Worm (Caenorhabditis elegans) whole organism, L1 larva: ENCODE data around the gene asp-19.

Experiments used
- C04F5.9 ChIP-seq: sonication (generic microtip); optimal IDR thresholded peaks from 2 replicates; lab custom pipeline; 2016; ENCODE audit warnings: missing genetic modification characterization, missing compliant biosample characterization
- C16A3.4 ChIP-seq: fragments of 150-350 bp; optimal IDR thresholded peaks from 2 replicates; lab custom pipeline; 2014; ENCODE audit warnings: missing biosample characterization, missing genetic modification characterization
- C34B4.2 ChIP-seq: sonication (generic microtip); optimal IDR thresholded peaks from 2 replicates; lab custom pipeline; 2017; ENCODE audit warnings: mild to moderate bottlenecking, missing genetic modification characterization, missing compliant biosample characterization
- Y116A8C.19 ChIP-seq: sonication (generic microtip); optimal IDR thresholded peaks from 2 replicates; lab custom pipeline; 2016; ENCODE audit warnings: missing compliant biosample characterization, missing genetic modification characterization, borderline replicate concordance
- aha-1 ChIP-seq: fragments of 150-350 bp; optimal IDR thresholded peaks from 2 replicates; lab custom pipeline; 2014; ENCODE audit warnings: missing biosample characterization, missing genetic modification characterization
- aly-2 ChIP-seq: fragments of 150-350 bp; optimal IDR thresholded peaks from 2 replicates; lab custom pipeline; 2014; ENCODE audit warnings: missing biosample characterization, missing genetic modification characterization
- ceh-8 ChIP-seq: fragments of 200-800 bp; sonication (Bioruptor generic); optimal IDR thresholded peaks from 2 replicates; lab custom pipeline; 2018; ENCODE audit warnings: mild to moderate bottlenecking, missing genetic modification characterization, moderate library complexity, missing compliant biosample characterization
- ceh-82 ChIP-seq, 3 experiments: fragments of 150-350 bp in 1 of 3; sonication (generic microtip) in 2 of 3; optimal IDR thresholded peaks; 2 replicates each; lab custom pipeline; 2014 to 2017; ENCODE audit warnings: missing biosample characterization in 3 of 3, missing genetic modification characterization in 3 of 3
- ces-1 ChIP-seq: fragments of 150-350 bp; optimal IDR thresholded peaks from 2 replicates; lab custom pipeline; 2014; ENCODE audit warnings: missing biosample characterization, missing genetic modification reagents, missing genetic modification characterization
- efl-1 ChIP-seq, 4 experiments: fragments of 150-350 bp; optimal IDR thresholded peaks in 3 of 4; peaks in 1 of 4; 1 replicate in 1 of 4; 2 replicates in 3 of 4; lab custom pipeline; 2014; ENCODE audit warnings: missing biosample characterization in 2 of 4, missing genetic modification characterization in 2 of 4, missing genetic modification reagents in 2 of 4
- efl-3 ChIP-seq: fragments of 200-800 bp; sonication (Bioruptor generic); optimal IDR thresholded peaks from 2 replicates; lab custom pipeline; 2018; ENCODE audit warnings: mild to moderate bottlenecking, missing genetic modification characterization, missing compliant biosample characterization
- egl-27 ChIP-seq, 2 experiments: fragments of 150-350 bp in 1 of 2; sonication (generic microtip); optimal IDR thresholded peaks; 3 replicates each; lab custom pipeline; 2017 to 2018; ENCODE audit warnings: missing biosample characterization in 2 of 2, missing genetic modification characterization in 2 of 2, missing genetic modification reagents in 2 of 2
- elt-3 ChIP-seq, 6 experiments: fragments of 150-350 bp in 1 of 6; sonication (generic microtip); optimal IDR thresholded peaks; 2 replicates each; lab custom pipeline; 2017 to 2018; ENCODE audit warnings: missing biosample characterization in 6 of 6, missing genetic modification characterization in 6 of 6, inconsistent platforms in 1 of 6
- fkh-10 ChIP-seq: sonication (generic microtip); optimal IDR thresholded peaks from 2 replicates; lab custom pipeline; 2017; ENCODE audit warnings: missing biosample characterization, missing genetic modification reagents, missing genetic modification characterization
- fkh-8 ChIP-seq: sonication (generic microtip); optimal IDR thresholded peaks from 2 replicates; lab custom pipeline; 2016; ENCODE audit warnings: mild to moderate bottlenecking, missing genetic modification characterization, missing compliant biosample characterization
- lir-3 ChIP-seq: sonication (generic microtip); optimal IDR thresholded peaks from 2 replicates; lab custom pipeline; 2016; ENCODE audit warnings: mild to moderate bottlenecking, missing genetic modification characterization, moderate library complexity, missing compliant biosample characterization; ENCODE audit not compliant: poor library complexity
- lsy-2 ChIP-seq, 2 experiments: fragments of 150-350 bp; optimal IDR thresholded peaks; 2 replicates each; lab custom pipeline; 2014; ENCODE audit warnings: missing biosample characterization in 2 of 2, missing genetic modification characterization in 2 of 2
- mab-9 ChIP-seq: fragments of 200-800 bp; sonication (Bioruptor generic); IDR thresholded peaks from 2 replicates; pipeline ENCODE4 v1.3.6; 2022; ENCODE audit warnings: missing genetic modification reagents, missing genetic modification characterization, missing compliant biosample characterization
- mef-2 ChIP-seq: fragments of 150-350 bp; optimal IDR thresholded peaks from 2 replicates; lab custom pipeline; 2014; ENCODE audit warnings: missing biosample characterization, missing genetic modification characterization
- mep-1 ChIP-seq: fragments of 150-350 bp; optimal IDR thresholded peaks from 2 replicates; lab custom pipeline; 2014; ENCODE audit warnings: missing biosample characterization, missing genetic modification characterization
- nhr-11 ChIP-seq: fragments of 150-350 bp; optimal IDR thresholded peaks from 2 replicates; lab custom pipeline; 2014; ENCODE audit warnings: missing biosample characterization, missing genetic modification characterization
- nhr-12 ChIP-seq: sonication (generic microtip); optimal IDR thresholded peaks from 2 replicates; lab custom pipeline; 2017; ENCODE audit warnings: missing biosample characterization, missing genetic modification characterization
- nhr-19 ChIP-seq: fragments of 200-800 bp; sonication (Bioruptor generic); conservative IDR thresholded peaks from 2 replicates; pipeline ENCODE4 v1.3.6; 2022; ENCODE audit warnings: missing genetic modification characterization, missing compliant biosample characterization
- nhr-20 ChIP-seq: sonication (generic microtip); optimal IDR thresholded peaks from 2 replicates; lab custom pipeline; 2016; ENCODE audit warnings: mild to moderate bottlenecking, missing genetic modification characterization, missing compliant biosample characterization
- nhr-237 ChIP-seq: fragments of 150-350 bp; optimal IDR thresholded peaks from 2 replicates; lab custom pipeline; 2014; ENCODE audit warnings: missing biosample characterization, missing genetic modification characterization
- nhr-28 ChIP-seq: fragments of 150-350 bp; optimal IDR thresholded peaks from 2 replicates; lab custom pipeline; 2014; ENCODE audit warnings: missing biosample characterization, missing genetic modification characterization
- nhr-47 ChIP-seq: sonication (generic microtip); optimal IDR thresholded peaks from 2 replicates; lab custom pipeline; 2016; ENCODE audit warnings: mild to moderate bottlenecking, missing genetic modification characterization, moderate library complexity, missing compliant biosample characterization
- nhr-76 ChIP-seq: sonication (generic microtip); optimal IDR thresholded peaks from 2 replicates; lab custom pipeline; 2017; ENCODE audit warnings: missing biosample characterization, missing genetic modification characterization
- nhr-90 ChIP-seq: sonication (generic microtip); optimal IDR thresholded peaks from 2 replicates; lab custom pipeline; 2016; ENCODE audit warnings: mild to moderate bottlenecking, missing genetic modification characterization, missing compliant biosample characterization; ENCODE audit not compliant: poor library complexity
- pag-3 ChIP-seq: sonication (generic microtip); optimal IDR thresholded peaks from 2 replicates; lab custom pipeline; 2017; ENCODE audit warnings: missing genetic modification characterization, mild to moderate bottlenecking, missing compliant biosample characterization, antibody characterized with exemption, borderline replicate concordance; ENCODE audit not compliant: insufficient read depth
- pax-3 ChIP-seq: fragments of 200-800 bp; sonication (Bioruptor generic); optimal IDR thresholded peaks from 2 replicates; lab custom pipeline; 2018; ENCODE audit warnings: mild to moderate bottlenecking, missing genetic modification characterization, moderate library complexity, missing compliant biosample characterization
- rnt-1 ChIP-seq: sonication (generic microtip); optimal IDR thresholded peaks from 2 replicates; lab custom pipeline; 2016; ENCODE audit warnings: mild to moderate bottlenecking, missing genetic modification characterization, moderate library complexity, missing compliant biosample characterization
- snpc-4 ChIP-seq: fragments of 150-350 bp; optimal IDR thresholded peaks from 2 replicates; lab custom pipeline; 2014; ENCODE audit warnings: missing biosample characterization, missing genetic modification characterization
- sptf-1 ChIP-seq: fragments of 150-350 bp; optimal IDR thresholded peaks from 2 replicates; lab custom pipeline; 2014; ENCODE audit warnings: missing biosample characterization, missing genetic modification characterization
- vab-15 ChIP-seq: sonication (generic microtip); optimal IDR thresholded peaks from 2 replicates; lab custom pipeline; 2017; ENCODE audit warnings: missing genotype, mild to moderate bottlenecking, missing genetic modification characterization, missing compliant biosample characterization
- zag-1 ChIP-seq: fragments of 150-350 bp; optimal IDR thresholded peaks from 2 replicates; lab custom pipeline; 2014; ENCODE audit warnings: missing biosample characterization, missing genetic modification characterization
- zip-4 ChIP-seq: fragments of 200-800 bp; sonication (Bioruptor generic); optimal IDR thresholded peaks from 2 replicates; lab custom pipeline; 2018; ENCODE audit warnings: mild to moderate bottlenecking, missing genetic modification characterization, moderate library complexity, missing compliant biosample characterization
- ztf-11 ChIP-seq, 2 experiments: sonication (generic microtip); optimal IDR thresholded peaks; 2 replicates each; lab custom pipeline; 2016 to 2017; ENCODE audit warnings: missing genetic modification characterization in 2 of 2, missing biosample characterization in 1 of 2, missing compliant biosample characterization in 1 of 2

asp-19 gene

ce11 chrV:18742108-18742507 lies 12.9 kb upstream of the asp-19 start, which contains the start of gene clec-250:
Gene clec-250, minus strand, starts transcription at chrV:18742208.
- TF ChIP-seq aha-1 (tag; lab: Kevin White, UChicago) (no peak), nhr-19 (GFP tag; lab: Robert Waterston, UW) (no peak), Y116A8C.19 (tag; lab: Kevin White, UChicago) (no peak), nhr-47 (tag; lab: Kevin White, UChicago) (no peak), zag-1 (no peak), vab-15 (tag; lab: Kevin White, UChicago) (no peak), snpc-4 (tag; lab: Kevin White, UChicago) (no peak), ceh-82 (tag; optimal IDR thresholded peaks at IDR 0.05; lab: Kevin White, UChicago) (no peak)

ce11 chrV:18737646-18738045 lies 8.5 kb upstream of the asp-19 start:
- TF ChIP-seq C16A3.4 (tag; lab: Kevin White, UChicago) (no peak), nhr-76 (tag; lab: Kevin White, UChicago) (no peak), ztf-11 (tag; optimal IDR thresholded peaks at IDR 0.05; lab: Kevin White, UChicago) (no peak), ceh-8 (GFP tag; lab: Kevin White, UChicago) (no peak), zag-1 (no peak), ces-1 (GFP tag; lab: Kevin White, UChicago) (no peak), sptf-1 (no peak), nhr-20 (tag; lab: Kevin White, UChicago) (no peak), efl-1 (optimal IDR thresholded peaks at IDR 0.05; lab: Kevin White, UChicago) (no peak), efl-1 (GFP tag; optimal IDR thresholded peaks at IDR 0.05 in 1 of 2; lab: Kevin White, UChicago) (no peak), nhr-11 (no peak)

- TF ChIP-seq nhr-90 (tag; lab: Kevin White, UChicago) (no peak), fkh-10 (GFP tag; lab: Kevin White, UChicago) (no peak), efl-3 (GFP tag; lab: Kevin White, UChicago) (no peak), pag-3 (tag; lab: Kevin White, UChicago) (no peak), fkh-8 (tag; lab: Kevin White, UChicago) (no peak), ceh-8 (GFP tag; lab: Kevin White, UChicago) (no peak), nhr-20 (tag; lab: Kevin White, UChicago) (no peak), zip-4 (GFP tag; lab: Kevin White, UChicago) (no peak), nhr-12 (tag; lab: Kevin White, UChicago) (no peak), C04F5.9 (no peak), nhr-19 (GFP tag; lab: Robert Waterston, UW) (no peak), zag-1 (no peak), egl-27 (tag; optimal IDR thresholded peaks at IDR 0.05; lab: Kevin White, UChicago) (no peak)
- TF ChIP-seq, all 84 proteins: peak for 0
Measured at ce11 chrV:18734381-18734780, 5.2 kb upstream of the asp-19 start, which contains the start of gene scl-20. Gene scl-20, minus strand, starts transcription at chrV:18734481.

ce11 chrV:18733942-18734341 lies 4.8 kb upstream of the asp-19 start:
- no peak for TF ChIP-seq nhr-19 (GFP tag; lab: Robert Waterston, UW)
- no peak for TF ChIP-seq elt-3 (tag; optimal IDR thresholded peaks at IDR 0.05; lab: Kevin White, UChicago)
- TF ChIP-seq zip-4 (GFP tag; lab: Kevin White, UChicago), result no peak
- TF ChIP-seq mef-2 (tag; lab: Kevin White, UChicago), result no peak
- TF ChIP-seq mep-1 (tag; lab: Kevin White, UChicago), result no peak
- TF ChIP-seq nhr-90 (tag; lab: Kevin White, UChicago), result no peak
- no peak for TF ChIP-seq rnt-1 (tag; lab: Kevin White, UChicago)
- TF ChIP-seq aly-2 (tag; lab: Kevin White, UChicago), result no peak
- TF ChIP-seq nhr-28, result no peak
- no peak for TF ChIP-seq C34B4.2
- TF ChIP-seq vab-15 (tag; lab: Kevin White, UChicago), result no peak
- no peak for TF ChIP-seq Y116A8C.19 (tag; lab: Kevin White, UChicago)
- no peak for TF ChIP-seq pax-3 (tag; lab: Kevin White, UChicago)
- TF ChIP-seq lsy-2 (tag; optimal IDR thresholded peaks at IDR 0.05; lab: Kevin White, UChicago), result no peak
- no peak for TF ChIP-seq nhr-237 (tag; lab: Kevin White, UChicago)
- no peak for TF ChIP-seq pag-3 (tag; lab: Kevin White, UChicago)
- TF ChIP-seq mab-9, result no peak
- TF ChIP-seq zag-1, result no peak
- no peak for TF ChIP-seq ceh-8 (GFP tag; lab: Kevin White, UChicago)
- TF ChIP-seq lir-3, result no peak
